Worm (Caenorhabditis elegans) whole organism, L2 larva: ENCODE results near the gene nos-2.

Experiments
- C34F6.9 ChIP-seq: fragments of 150-350 bp; optimal IDR thresholded peaks from 2 replicates; lab custom pipeline; 2014; ENCODE audit warnings: missing biosample characterization, missing genetic modification characterization
- F13H6.1 ChIP-seq: sonication (generic microtip); optimal IDR thresholded peaks from 2 replicates; lab custom pipeline; 2016; ENCODE audit warnings: missing genetic modification characterization, missing compliant biosample characterization
- R02D3.7 ChIP-seq: fragments of 150-350 bp; optimal IDR thresholded peaks from 2 replicates; lab custom pipeline; 2014; ENCODE audit warnings: missing biosample characterization, missing genetic modification characterization
- Y55F3AM.14 ChIP-seq: fragments of 200-800 bp; sonication (Bioruptor generic); optimal IDR thresholded peaks from 2 replicates; lab custom pipeline; 2018; ENCODE audit warnings: mild to moderate bottlenecking, missing genetic modification characterization, missing compliant biosample characterization
- ZK546.5 ChIP-seq: sonication (generic microtip); optimal IDR thresholded peaks from 2 replicates; lab custom pipeline; 2017; ENCODE audit warnings: missing biosample characterization, missing genetic modification characterization
- blmp-1 ChIP-seq: sonication (generic microtip); optimal IDR thresholded peaks from 2 replicates; lab custom pipeline; 2017; ENCODE audit warnings: missing genetic modification characterization, mild to moderate bottlenecking, missing compliant biosample characterization, antibody characterized with exemption, moderate library complexity; ENCODE audit not compliant: insufficient read depth
- ceh-82 ChIP-seq: fragments of 150-350 bp; optimal IDR thresholded peaks from 2 replicates; lab custom pipeline; 2014; ENCODE audit warnings: missing biosample characterization, missing genetic modification characterization
- crh-2 ChIP-seq: sonication (generic microtip); optimal IDR thresholded peaks from 2 replicates; lab custom pipeline; 2017; ENCODE audit warnings: missing biosample characterization, missing genetic modification characterization
- dmd-4 ChIP-seq: sonication (generic microtip); optimal IDR thresholded peaks from 2 replicates; lab custom pipeline; 2017; ENCODE audit warnings: missing biosample characterization, missing genetic modification characterization
- egl-27 ChIP-seq: sonication (generic microtip); optimal IDR thresholded peaks from 3 replicates; lab custom pipeline; 2017; ENCODE audit warnings: missing biosample characterization, missing genetic modification reagents, missing genetic modification characterization
- elt-1 ChIP-seq: fragments of 150-350 bp; optimal IDR thresholded peaks from 2 replicates; lab custom pipeline; 2014; ENCODE audit warnings: missing biosample characterization, missing genetic modification characterization
- gmeb-1 ChIP-seq: fragments of 150-350 bp; optimal IDR thresholded peaks from 2 replicates; lab custom pipeline; 2014; ENCODE audit warnings: missing biosample characterization, missing genetic modification characterization
- lin-11 ChIP-seq: fragments of 150-350 bp; sonication (generic microtip); optimal IDR thresholded peaks from 2 replicates; lab custom pipeline; 2014; ENCODE audit warnings: missing biosample characterization, missing genetic modification characterization, inconsistent platforms, mixed read lengths
- lin-13 ChIP-seq: fragments of 150-350 bp; optimal IDR thresholded peaks from 2 replicates; lab custom pipeline; 2014; ENCODE audit warnings: missing biosample characterization, missing genetic modification reagents, missing genetic modification characterization
- lin-39 ChIP-seq: fragments of 150-350 bp; optimal IDR thresholded peaks from 2 replicates; lab custom pipeline; 2014; ENCODE audit warnings: missing biosample characterization, missing genetic modification reagents, missing genetic modification characterization
- lsy-2 ChIP-seq, 2 experiments: fragments of 150-350 bp in 1 of 2; sonication (generic microtip) in 1 of 2; optimal IDR thresholded peaks; 2 replicates each; lab custom pipeline; 2014 to 2017; ENCODE audit warnings: missing biosample characterization in 2 of 2, missing genetic modification characterization in 2 of 2
- mdl-1 ChIP-seq, 2 experiments: fragments of 150-350 bp in 1 of 2; sonication (generic microtip) in 1 of 2; optimal IDR thresholded peaks; 2 replicates each; lab custom pipeline; 2017; ENCODE audit warnings: missing biosample characterization in 2 of 2, missing genetic modification characterization in 2 of 2
- nhr-10 ChIP-seq: sonication (generic microtip); optimal IDR thresholded peaks from 2 replicates; lab custom pipeline; 2017; ENCODE audit warnings: missing biosample characterization, missing genetic modification characterization
- nhr-129 ChIP-seq: fragments of 150-350 bp; optimal IDR thresholded peaks from 2 replicates; lab custom pipeline; 2014; ENCODE audit warnings: missing biosample characterization, missing genetic modification characterization
- nhr-21 ChIP-seq: fragments of 150-350 bp; optimal IDR thresholded peaks from 2 replicates; lab custom pipeline; 2014; ENCODE audit warnings: missing biosample characterization, missing genetic modification characterization
- nhr-23 ChIP-seq: fragments of 150-350 bp; optimal IDR thresholded peaks from 2 replicates; lab custom pipeline; 2014; ENCODE audit warnings: missing biosample characterization, missing genetic modification reagents, missing genetic modification characterization
- nhr-25 ChIP-seq: fragments of 150-350 bp; sonication (generic microtip); optimal IDR thresholded peaks from 3 replicates; lab custom pipeline; 2014; ENCODE audit warnings: missing biosample characterization, missing genetic modification characterization
- nhr-6 ChIP-seq: fragments of 150-350 bp; optimal IDR thresholded peaks from 2 replicates; lab custom pipeline; 2014; ENCODE audit warnings: missing biosample characterization, missing genetic modification characterization
- nhr-77 ChIP-seq: fragments of 150-350 bp; optimal IDR thresholded peaks from 2 replicates; lab custom pipeline; 2014; ENCODE audit warnings: missing biosample characterization, missing genetic modification characterization
- peb-1 ChIP-seq: fragments of 150-350 bp; optimal IDR thresholded peaks from 2 replicates; lab custom pipeline; 2014; ENCODE audit warnings: missing biosample characterization, missing genetic modification characterization
- sem-4 ChIP-seq: fragments of 150-350 bp; optimal IDR thresholded peaks from 2 replicates; lab custom pipeline; 2014; ENCODE audit warnings: missing biosample characterization, missing genetic modification reagents, missing genetic modification characterization
- skn-1 ChIP-seq: sonication (generic microtip); optimal IDR thresholded peaks from 2 replicates; lab custom pipeline; 2017; ENCODE audit warnings: missing biosample characterization, missing genetic modification characterization
- sma-9 ChIP-seq, 2 experiments: fragments of 150-350 bp in 1 of 2; sonication (generic microtip) in 1 of 2; optimal IDR thresholded peaks; 2 replicates each; lab custom pipeline; 2014 to 2016; ENCODE audit warnings: missing genetic modification characterization in 2 of 2, mild to moderate bottlenecking in 1 of 2, missing biosample characterization in 1 of 2, missing compliant biosample characterization in 1 of 2, missing genetic modification reagents in 1 of 2, moderate library complexity in 1 of 2
- snpc-4 ChIP-seq: fragments of 150-350 bp; optimal IDR thresholded peaks from 2 replicates; lab custom pipeline; 2014; ENCODE audit warnings: missing biosample characterization, missing genetic modification characterization
- unc-39 ChIP-seq: fragments of 150-350 bp; optimal IDR thresholded peaks from 2 replicates; lab custom pipeline; 2014; ENCODE audit warnings: missing biosample characterization, missing genetic modification characterization
- unc-55 ChIP-seq: fragments of 150-350 bp; sonication (generic microtip); optimal IDR thresholded peaks from 3 replicates; lab custom pipeline; 2014; ENCODE audit warnings: missing biosample characterization, missing genetic modification reagents, missing genetic modification characterization
- unc-62 ChIP-seq: fragments of 150-350 bp; optimal IDR thresholded peaks from 2 replicates; lab custom pipeline; 2014; ENCODE audit warnings: missing biosample characterization, missing genetic modification reagents, missing genetic modification characterization
- zag-1 ChIP-seq: fragments of 150-350 bp; optimal IDR thresholded peaks from 2 replicates; lab custom pipeline; 2014; ENCODE audit warnings: missing biosample characterization, missing genetic modification characterization
- ztf-11 ChIP-seq: sonication (generic microtip); optimal IDR thresholded peaks from 2 replicates; lab custom pipeline; 2017; ENCODE audit warnings: missing biosample characterization, missing genetic modification characterization
- ztf-4 ChIP-seq: fragments of 150-350 bp; optimal IDR thresholded peaks from 2 replicates; lab custom pipeline; 2014; ENCODE audit warnings: missing biosample characterization, missing genetic modification characterization

nos-2 gene

ce11 chrII:7104794-7105613, 39.6 kb downstream of the nos-2 start, which contains the start of the genes farl-11 and rpl-33 (continued):
- no peak for TF ChIP-seq elt-1 (tag; lab: Kevin White, UChicago)
- peak; percentile 75 for TF ChIP-seq sem-4 (tag; lab: Kevin White, UChicago)
- TF ChIP-seq R02D3.7 (tag; lab: Kevin White, UChicago), result no peak
- TF ChIP-seq egl-27 (tag; lab: Kevin White, UChicago), result peak; percentile 21
- TF ChIP-seq nhr-77, result no peak
- TF ChIP-seq nhr-6 (tag; lab: Kevin White, UChicago), result peak; percentile 48
- no peak for TF ChIP-seq mdl-1 (tag; optimal IDR thresholded peaks at IDR 0.05; lab: Kevin White, UChicago)
- TF ChIP-seq zag-1 (tag; lab: Kevin White, UChicago), result peak; percentile 62
- TF ChIP-seq lin-11 (tag; lab: Kevin White, UChicago), result peak; percentile 59
- TF ChIP-seq Y55F3AM.14, result peak; percentile 25
- TF ChIP-seq ztf-11 (tag; lab: Kevin White, UChicago), result no peak

ce11 chrII:7106313-7106712, 40.9 kb downstream of the nos-2 start:
- no peak for TF ChIP-seq nhr-10
- no peak for TF ChIP-seq blmp-1 (tag; lab: Kevin White, UChicago)
- no peak for TF ChIP-seq R02D3.7 (tag; lab: Kevin White, UChicago)
- TF ChIP-seq gmeb-1, result no peak
- TF ChIP-seq elt-1 (tag; lab: Kevin White, UChicago), result no peak
- no peak for TF ChIP-seq mdl-1 (tag; optimal IDR thresholded peaks at IDR 0.05; lab: Kevin White, UChicago)
- TF ChIP-seq ZK546.5 (tag; lab: Kevin White, UChicago), result no peak
- no peak for TF ChIP-seq dmd-4
- no peak for TF ChIP-seq lin-39 (tag; lab: Kevin White, UChicago)
- TF ChIP-seq unc-39, result no peak
- TF ChIP-seq peb-1 (tag; lab: Kevin White, UChicago), result no peak

DNA sequence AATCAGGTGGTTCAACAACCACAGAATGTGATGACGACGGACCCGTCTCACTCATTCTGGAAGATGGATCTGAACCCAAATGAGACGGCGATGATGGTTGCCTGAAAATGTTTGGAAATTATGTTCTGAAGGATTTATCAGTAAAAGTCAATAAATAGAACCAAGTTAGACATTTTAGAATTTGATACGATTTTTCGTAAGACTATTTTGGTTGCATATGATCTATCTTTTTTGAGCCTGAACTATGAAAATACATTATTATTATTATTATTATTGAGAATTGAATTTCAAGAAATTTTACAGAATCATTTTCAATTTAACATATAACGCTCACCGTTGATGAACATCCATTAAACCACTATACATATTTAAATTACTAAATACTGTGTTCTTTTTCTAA, 44.5 kb downstream of the nos-2 start, which contains the start of gene F10E7.9:
Gene F10E7.9 (minus strand): TSS at position 101 of the 400 bp plus-strand sequence.
- no peak for TF ChIP-seq nhr-23 (tag; lab: Kevin White, UChicago)
- no peak for TF ChIP-seq F13H6.1 (tag; lab: Kevin White, UChicago)
- no peak for TF ChIP-seq gmeb-1
- no peak for TF ChIP-seq lin-39 (tag; lab: Kevin White, UChicago)
- TF ChIP-seq unc-62 (GFP tag; lab: Kevin White, UChicago), result no peak
- no peak for TF ChIP-seq lin-13 (GFP tag; lab: Kevin White, UChicago)
- TF ChIP-seq sem-4 (tag; lab: Kevin White, UChicago), result no peak
- no peak for TF ChIP-seq R02D3.7 (tag; lab: Kevin White, UChicago)
- TF ChIP-seq ceh-82 (tag; lab: Kevin White, UChicago), result no peak
- no peak for TF ChIP-seq mdl-1 (tag; optimal IDR thresholded peaks at IDR 0.05; lab: Kevin White, UChicago)

DNA sequence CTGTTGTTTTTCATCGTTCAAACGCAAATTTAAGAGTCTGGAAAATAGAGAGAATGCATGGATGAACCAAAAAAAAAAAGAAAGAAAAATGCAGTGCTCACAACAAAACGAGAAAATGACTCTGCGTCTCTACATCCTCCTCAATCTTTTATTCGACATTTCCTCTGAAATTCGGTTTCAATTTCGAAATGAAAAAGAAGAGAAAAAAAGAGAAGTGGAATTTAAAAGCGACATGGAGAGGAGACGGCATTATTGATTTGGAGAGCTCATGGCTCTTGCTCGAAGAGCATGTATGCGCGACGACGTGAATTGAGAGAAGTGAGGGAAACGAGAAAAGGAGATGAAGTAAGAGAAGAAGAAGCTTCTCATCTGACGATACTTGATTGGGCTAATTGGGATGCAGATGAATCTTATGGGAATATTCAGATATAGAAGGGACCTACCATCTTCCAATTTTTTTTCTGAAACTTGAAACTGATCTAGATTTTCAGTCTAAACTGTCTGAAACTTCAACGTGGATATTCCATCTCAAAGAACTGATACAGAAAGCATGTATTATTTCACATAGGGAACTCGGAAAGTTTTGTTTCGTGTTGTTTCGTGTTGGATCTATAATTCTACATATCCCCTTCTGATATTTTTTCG, 45.7 kb downstream of the nos-2 start:
- TF ChIP-seq lsy-2 (tag; optimal IDR thresholded peaks at IDR 0.05; lab: Kevin White, UChicago), result peak in 1 of 2 experiments; percentile 35
- peak; percentile 28 for TF ChIP-seq nhr-129
- peak; percentile 16 for TF ChIP-seq sem-4 (tag; lab: Kevin White, UChicago)
- TF ChIP-seq nhr-25 (tag; lab: Kevin White, UChicago), result no peak
- TF ChIP-seq C34F6.9 (tag; lab: Kevin White, UChicago), result peak; percentile 58
- peak; percentile 21 for TF ChIP-seq zag-1 (tag; lab: Kevin White, UChicago)
- TF ChIP-seq unc-55 (GFP tag; lab: Kevin White, UChicago), result peak; percentile 45
- TF ChIP-seq skn-1 (tag; lab: Kevin White, UChicago), result no peak

- TF ChIP-seq C34F6.9 (tag; lab: Kevin White, UChicago), result peak; percentile 66
- peak; percentile 26 for TF ChIP-seq sma-9 (GFP tag; optimal IDR thresholded peaks at IDR 0.05; lab: Kevin White, UChicago)
- TF ChIP-seq sma-9 (tag; optimal IDR thresholded peaks at IDR 0.05; lab: Kevin White, UChicago), result no peak
- peak; percentile 62 for TF ChIP-seq crh-2 (tag; lab: Kevin White, UChicago)
- peak; percentile 24 for TF ChIP-seq nhr-6 (tag; lab: Kevin White, UChicago)
- TF ChIP-seq sem-4 (tag; lab: Kevin White, UChicago), result peak; percentile 30
- peak; percentile 60 for TF ChIP-seq nhr-129
- no peak for TF ChIP-seq nhr-21 (tag; lab: Kevin White, UChicago)
- no peak for TF ChIP-seq ztf-4 (tag; lab: Kevin White, UChicago)
- TF ChIP-seq snpc-4 (tag; lab: Kevin White, UChicago), result peak; percentile 36
- TF ChIP-seq lsy-2 (tag; optimal IDR thresholded peaks at IDR 0.05; lab: Kevin White, UChicago), result peak; percentile 94 to 99
- TF ChIP-seq, all 48 proteins: peak for 8
These were observed 46.2 kb downstream of the nos-2 start, which contains the start of gene F10E7.5 for ce11 chrII:7111657-7112049. F10E7.5 (plus strand) TSS chrII:7111978.
